Worm (Caenorhabditis elegans) whole organism, L1 larva: ENCODE data around the gene spp-14.

ENCODE experiments used
- C34B4.2 ChIP-seq: sonication (generic microtip); optimal IDR thresholded peaks from 2 replicates; lab custom pipeline; 2017; ENCODE audit warnings: mild to moderate bottlenecking, missing genetic modification characterization, missing compliant biosample characterization
- F16B12.6 ChIP-seq: fragments of 150-350 bp; optimal IDR thresholded peaks from 2 replicates; lab custom pipeline; 2014; ENCODE audit warnings: missing biosample characterization, missing genetic modification characterization
- Y116A8C.19 ChIP-seq: sonication (generic microtip); optimal IDR thresholded peaks from 2 replicates; lab custom pipeline; 2016; ENCODE audit warnings: missing compliant biosample characterization, missing genetic modification characterization, borderline replicate concordance
- aha-1 ChIP-seq: fragments of 150-350 bp; optimal IDR thresholded peaks from 2 replicates; lab custom pipeline; 2014; ENCODE audit warnings: missing biosample characterization, missing genetic modification characterization
- alr-1 ChIP-seq: fragments of 200-800 bp; sonication (Bioruptor generic); optimal IDR thresholded peaks from 2 replicates; lab custom pipeline; 2018; ENCODE audit warnings: borderline replicate concordance, mild to moderate bottlenecking, missing genetic modification characterization, missing compliant biosample characterization
- ama-1 ChIP-seq: fragments of 150-350 bp; optimal IDR thresholded peaks from 2 replicates; lab custom pipeline; 2014
- ceh-82 ChIP-seq, 3 experiments: fragments of 150-350 bp in 1 of 3; sonication (generic microtip) in 2 of 3; optimal IDR thresholded peaks; 2 replicates each; lab custom pipeline; 2014 to 2017; ENCODE audit warnings: missing biosample characterization in 3 of 3, missing genetic modification characterization in 3 of 3
- ces-1 ChIP-seq: fragments of 150-350 bp; optimal IDR thresholded peaks from 2 replicates; lab custom pipeline; 2014; ENCODE audit warnings: missing biosample characterization, missing genetic modification reagents, missing genetic modification characterization
- dsc-1 ChIP-seq: sonication (generic microtip); optimal IDR thresholded peaks from 2 replicates; lab custom pipeline; 2016; ENCODE audit warnings: mild to moderate bottlenecking, missing genetic modification characterization, missing compliant biosample characterization
- efl-1 ChIP-seq, 4 experiments: fragments of 150-350 bp; optimal IDR thresholded peaks in 3 of 4; peaks in 1 of 4; 1 replicate in 1 of 4; 2 replicates in 3 of 4; lab custom pipeline; 2014; ENCODE audit warnings: missing biosample characterization in 2 of 4, missing genetic modification characterization in 2 of 4, missing genetic modification reagents in 2 of 4
- efl-3 ChIP-seq: fragments of 200-800 bp; sonication (Bioruptor generic); optimal IDR thresholded peaks from 2 replicates; lab custom pipeline; 2018; ENCODE audit warnings: mild to moderate bottlenecking, missing genetic modification characterization, missing compliant biosample characterization
- egl-13 ChIP-seq: sonication (generic microtip); optimal IDR thresholded peaks from 2 replicates; lab custom pipeline; 2016; ENCODE audit warnings: missing genotype, missing genetic modification reagents, missing genetic modification characterization, missing compliant biosample characterization
- elt-3 ChIP-seq, 6 experiments: fragments of 150-350 bp in 1 of 6; sonication (generic microtip); optimal IDR thresholded peaks; 2 replicates each; lab custom pipeline; 2017 to 2018; ENCODE audit warnings: missing biosample characterization in 6 of 6, missing genetic modification characterization in 6 of 6, inconsistent platforms in 1 of 6
- fkh-10 ChIP-seq: sonication (generic microtip); optimal IDR thresholded peaks from 2 replicates; lab custom pipeline; 2017; ENCODE audit warnings: missing biosample characterization, missing genetic modification reagents, missing genetic modification characterization
- fkh-4 ChIP-seq: sonication (generic microtip); optimal IDR thresholded peaks from 2 replicates; lab custom pipeline; 2016; ENCODE audit warnings: missing compliant biosample characterization, missing genetic modification characterization, borderline replicate concordance
- fkh-8 ChIP-seq: sonication (generic microtip); optimal IDR thresholded peaks from 2 replicates; lab custom pipeline; 2016; ENCODE audit warnings: mild to moderate bottlenecking, missing genetic modification characterization, missing compliant biosample characterization
- grh-1 ChIP-seq: fragments of 200-800 bp; sonication (Bioruptor generic); IDR thresholded peaks from 2 replicates; pipeline ENCODE4 v1.3.6; 2022; ENCODE audit warnings: missing genetic modification reagents, missing genetic modification characterization, missing compliant biosample characterization
- isw-1 ChIP-seq: fragments of 200-800 bp; sonication (Bioruptor generic); IDR thresholded peaks from 2 replicates; pipeline ENCODE4 v1.3.6; 2022; ENCODE audit warnings: missing genetic modification characterization, missing compliant biosample characterization
- lin-14 ChIP-seq: fragments of 200-800 bp; sonication (Bioruptor generic); optimal IDR thresholded peaks from 2 replicates; lab custom pipeline; 2018; ENCODE audit warnings: mild to moderate bottlenecking, missing genetic modification characterization, moderate library complexity, missing compliant biosample characterization
- lin-35 ChIP-seq, 2 experiments: fragments of 150-350 bp; optimal IDR thresholded peaks; 2 replicates each; lab custom pipeline; 2014; ENCODE audit warnings: missing biosample characterization in 2 of 2, missing genetic modification characterization in 2 of 2, missing genetic modification reagents in 2 of 2
- lir-3 ChIP-seq: sonication (generic microtip); optimal IDR thresholded peaks from 2 replicates; lab custom pipeline; 2016; ENCODE audit warnings: mild to moderate bottlenecking, missing genetic modification characterization, moderate library complexity, missing compliant biosample characterization; ENCODE audit not compliant: poor library complexity
- lsy-2 ChIP-seq, 2 experiments: fragments of 150-350 bp; optimal IDR thresholded peaks; 2 replicates each; lab custom pipeline; 2014; ENCODE audit warnings: missing biosample characterization in 2 of 2, missing genetic modification characterization in 2 of 2
- mdl-1 ChIP-seq, 2 experiments: fragments of 150-350 bp; optimal IDR thresholded peaks; 2 replicates each; lab custom pipeline; 2014 to 2017; ENCODE audit warnings: missing biosample characterization in 2 of 2, missing genetic modification characterization in 2 of 2, inconsistent platforms in 1 of 2
- mep-1 ChIP-seq: fragments of 150-350 bp; optimal IDR thresholded peaks from 2 replicates; lab custom pipeline; 2014; ENCODE audit warnings: missing biosample characterization, missing genetic modification characterization
- nhr-11 ChIP-seq: fragments of 150-350 bp; optimal IDR thresholded peaks from 2 replicates; lab custom pipeline; 2014; ENCODE audit warnings: missing biosample characterization, missing genetic modification characterization
- nhr-28 ChIP-seq: fragments of 150-350 bp; optimal IDR thresholded peaks from 2 replicates; lab custom pipeline; 2014; ENCODE audit warnings: missing biosample characterization, missing genetic modification characterization
- nhr-71 ChIP-seq: sonication (generic microtip); optimal IDR thresholded peaks from 2 replicates; lab custom pipeline; 2016; ENCODE audit warnings: mild to moderate bottlenecking, missing genetic modification characterization, moderate library complexity, missing compliant biosample characterization
- nhr-85 ChIP-seq: sonication (generic microtip); peaks from one replicate; lab custom pipeline; 2016; ENCODE audit warnings: missing genetic modification characterization, inconsistent platforms, missing compliant biosample characterization
- skn-1 ChIP-seq: fragments of 150-350 bp; optimal IDR thresholded peaks from 2 replicates; lab custom pipeline; 2014; ENCODE audit warnings: missing biosample characterization, missing genetic modification characterization
- snpc-4 ChIP-seq: fragments of 150-350 bp; optimal IDR thresholded peaks from 2 replicates; lab custom pipeline; 2014; ENCODE audit warnings: missing biosample characterization, missing genetic modification characterization
- sox-4 ChIP-seq: sonication (generic microtip); optimal IDR thresholded peaks from 2 replicates; lab custom pipeline; 2016; ENCODE audit warnings: missing genetic modification characterization, missing compliant biosample characterization
- swsn-7 ChIP-seq: sonication (generic microtip); optimal IDR thresholded peaks from 2 replicates; lab custom pipeline; 2016; ENCODE audit warnings: missing genetic modification characterization, missing compliant biosample characterization
- tbx-2 ChIP-seq: sonication (generic microtip); optimal IDR thresholded peaks from 2 replicates; lab custom pipeline; 2016; ENCODE audit warnings: missing genetic modification characterization, missing compliant biosample characterization
- unc-62 ChIP-seq: fragments of 150-350 bp; optimal IDR thresholded peaks from 2 replicates; lab custom pipeline; 2014; ENCODE audit warnings: missing biosample characterization, missing genetic modification reagents, missing genetic modification characterization
- unc-86 ChIP-seq: sonication (generic microtip); optimal IDR thresholded peaks from 2 replicates; lab custom pipeline; 2016; ENCODE audit warnings: missing genetic modification characterization, missing compliant biosample characterization
- vab-15 ChIP-seq: sonication (generic microtip); optimal IDR thresholded peaks from 2 replicates; lab custom pipeline; 2017; ENCODE audit warnings: missing genotype, mild to moderate bottlenecking, missing genetic modification characterization, missing compliant biosample characterization
- xbp-1 ChIP-seq: sonication (generic microtip); optimal IDR thresholded peaks from 2 replicates; lab custom pipeline; 2016; ENCODE audit warnings: missing genetic modification characterization, missing compliant biosample characterization
- ztf-4 ChIP-seq: fragments of 150-350 bp; optimal IDR thresholded peaks from 2 replicates; lab custom pipeline; 2014; ENCODE audit warnings: missing biosample characterization, missing genetic modification characterization

Gene spp-14

DNA sequence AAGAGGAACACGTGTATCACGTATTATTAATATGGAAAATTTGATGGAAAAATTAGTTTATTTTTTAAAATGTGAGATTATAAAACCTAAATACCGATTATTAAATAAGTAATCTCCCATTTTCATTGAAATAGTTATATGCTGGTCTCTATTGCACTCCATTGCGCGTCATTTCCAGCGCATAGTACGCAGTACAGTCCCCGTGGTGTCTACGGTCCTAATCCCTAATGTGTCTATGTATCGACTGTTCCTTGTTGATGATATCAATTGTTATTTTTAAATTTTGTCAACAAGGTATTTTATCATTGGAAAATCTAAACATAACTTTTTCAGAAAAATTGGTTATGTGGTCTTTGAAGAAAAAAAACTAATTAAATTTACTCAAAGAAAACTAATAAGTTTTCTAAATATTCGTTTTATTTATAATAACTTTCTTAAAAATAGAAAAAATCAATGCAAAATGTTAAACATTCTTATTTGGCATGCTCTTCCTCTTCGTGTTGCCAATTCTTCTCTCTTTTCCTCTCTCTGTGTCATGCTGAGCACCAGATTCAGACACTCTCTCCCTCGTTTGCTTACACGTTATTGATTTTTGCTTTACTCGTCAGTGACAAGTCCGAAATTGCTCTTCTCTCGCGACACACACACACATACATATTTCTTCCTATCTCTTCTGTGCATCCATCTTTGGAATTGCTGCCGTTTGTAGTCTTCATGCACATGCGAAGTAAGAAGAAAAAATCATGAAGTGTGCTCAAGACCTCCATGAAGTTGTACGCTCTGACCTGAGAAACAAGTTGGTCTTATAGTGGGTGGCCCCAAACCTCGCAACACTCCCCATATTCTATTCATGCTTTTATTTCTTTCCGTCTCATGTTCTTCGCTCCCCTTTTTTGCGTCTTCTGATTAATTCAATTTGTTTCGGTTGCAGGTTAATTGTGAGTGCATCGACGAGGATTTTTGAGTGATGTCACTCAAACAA, 43.5 kb upstream of the spp-14 start, which contains the start of gene unc-18:
unc-18 (plus strand) TSS at position 932 of the 982 bp plus-strand sequence.
- peak; percentile 73 for TF ChIP-seq F16B12.6
- peak; percentile 9; the same call in 1 of the 2 replicates for TF ChIP-seq isw-1 (GFP tag; lab: Robert Waterston, UW)
- TF ChIP-seq skn-1 (tag; lab: Kevin White, UChicago), result peak; percentile 24
- no peak for TF ChIP-seq unc-62
- TF ChIP-seq C34B4.2 (tag; lab: Kevin White, UChicago), result no peak
- no peak for TF ChIP-seq snpc-4 (tag; lab: Kevin White, UChicago)
- peak; percentile 21 for TF ChIP-seq nhr-71 (tag; lab: Kevin White, UChicago)
- TF ChIP-seq unc-86 (tag; lab: Kevin White, UChicago), result peak; percentile 36
- TF ChIP-seq elt-3 (tag; optimal IDR thresholded peaks at IDR 0.05; lab: Kevin White, UChicago), result peak in 2 of 6 experiments; percentile 5 to 29
- peak; percentile 24 for TF ChIP-seq xbp-1 (tag; lab: Kevin White, UChicago)
- peak; percentile 57 for TF ChIP-seq fkh-8 (tag; lab: Kevin White, UChicago)
- no peak for TF ChIP-seq ztf-4 (tag; lab: Kevin White, UChicago)
- TF ChIP-seq alr-1 (tag; lab: Kevin White, UChicago), result no peak
- peak; percentile 20 for TF ChIP-seq swsn-7 (tag; lab: Kevin White, UChicago)
- no peak for TF ChIP-seq efl-1 (optimal IDR thresholded peaks at IDR 0.05; lab: Kevin White, UChicago)
- TF ChIP-seq efl-1 (GFP tag; optimal IDR thresholded peaks at IDR 0.05 in 1 of 2; lab: Kevin White, UChicago), result peak in 1 of 2 experiments; percentile 33
- TF ChIP-seq Y116A8C.19 (tag; lab: Kevin White, UChicago), result no peak
- TF ChIP-seq lir-3 (tag; lab: Kevin White, UChicago), result no peak
- TF ChIP-seq fkh-10 (GFP tag; lab: Kevin White, UChicago), result peak; percentile 34
- no peak for TF ChIP-seq tbx-2 (tag; lab: Kevin White, UChicago)
- TF ChIP-seq nhr-85 (tag; lab: Kevin White, UChicago), result no peak
- peak; percentile 58 for TF ChIP-seq egl-13 (tag; lab: Kevin White, UChicago)
- TF ChIP-seq lsy-2 (tag; optimal IDR thresholded peaks at IDR 0.05; lab: Kevin White, UChicago), result peak; percentile 9 to 26
- peak; percentile 79 for TF ChIP-seq lin-14 (GFP tag; lab: Kevin White, UChicago)
- TF ChIP-seq ceh-82 (tag; optimal IDR thresholded peaks at IDR 0.05; lab: Kevin White, UChicago), result peak; percentile 18 to 40 (median 35)
- no peak for TF ChIP-seq nhr-11 (tag; lab: Kevin White, UChicago)
- peak; percentile 30 to 38 for TF ChIP-seq lin-35 (GFP tag; optimal IDR thresholded peaks at IDR 0.05; lab: Kevin White, UChicago)

DNA sequence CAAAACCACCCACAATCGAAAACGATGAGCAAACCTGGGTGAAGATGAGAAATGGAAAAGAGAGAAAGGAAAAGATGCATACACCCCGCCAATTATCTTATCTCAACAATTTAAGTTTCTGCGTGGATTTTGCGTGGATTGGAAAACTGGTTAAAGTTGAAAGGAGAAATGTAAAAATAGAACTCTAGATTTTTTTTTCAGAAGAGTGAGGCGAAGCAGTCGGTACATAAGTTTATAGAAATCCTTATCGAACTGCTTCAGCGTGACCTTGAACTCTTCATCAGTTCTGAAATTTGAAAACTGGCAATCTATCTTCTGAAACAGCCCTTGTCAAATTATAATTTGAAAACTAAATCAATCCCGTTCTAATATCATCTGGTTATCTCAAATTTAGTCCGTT, 36.7 kb upstream of the spp-14 start, which contains the start of gene clik-2:
clik-2 (minus strand) TSS at position 101 of the 400 bp plus-strand sequence.
- TF ChIP-seq lsy-2 (tag; optimal IDR thresholded peaks at IDR 0.05; lab: Kevin White, UChicago), result no peak
- no peak for TF ChIP-seq efl-1 (optimal IDR thresholded peaks at IDR 0.05; lab: Kevin White, UChicago)
- no peak for TF ChIP-seq efl-1 (GFP tag; optimal IDR thresholded peaks at IDR 0.05 in 1 of 2; lab: Kevin White, UChicago)
- no peak for TF ChIP-seq ces-1 (GFP tag; lab: Kevin White, UChicago)
- no peak for TF ChIP-seq fkh-8 (tag; lab: Kevin White, UChicago)
- no peak for TF ChIP-seq fkh-4 (tag; lab: Kevin White, UChicago)
- TF ChIP-seq mdl-1 (tag; optimal IDR thresholded peaks at IDR 0.05; lab: Kevin White, UChicago), result no peak
- no peak for TF ChIP-seq vab-15 (tag; lab: Kevin White, UChicago)
- no peak for TF ChIP-seq isw-1 (GFP tag; lab: Robert Waterston, UW)
- no peak for TF ChIP-seq efl-3 (GFP tag; lab: Kevin White, UChicago)
- no peak for TF ChIP-seq ama-1 (lab: Kevin White, UChicago)
- TF ChIP-seq grh-1, result no peak
- no peak for TF ChIP-seq mep-1 (tag; lab: Kevin White, UChicago)
- no peak for TF ChIP-seq lir-3 (tag; lab: Kevin White, UChicago)
- TF ChIP-seq dsc-1, result no peak
- TF ChIP-seq nhr-28 (tag; lab: Kevin White, UChicago), result no peak
- TF ChIP-seq sox-4 (tag; lab: Kevin White, UChicago), result no peak
- no peak for TF ChIP-seq aha-1 (tag; lab: Kevin White, UChicago)
- TF ChIP-seq, all 84 proteins: peak for 0
